Fruit fly (Drosophila melanogaster): ENCODE measurements around the gene ry.

Gene ry

dm6 chr3R:13039037-13039583 lies 6.8 kb downstream of the ry start:
- TF ChIP-seq CG7045 (GFP tag; optimal IDR thresholded peaks at IDR 0.05) (no peak), CG12768 (GFP tag; optimal IDR thresholded peaks at IDR 0.05) (no peak), kay (GFP tag; ENCODE audit: borderline replicate concordance) (no peak), CG7101 (tag; optimal IDR thresholded peaks at IDR 0.05) (no peak), Crg-1 (GFP tag; optimal IDR thresholded peaks at IDR 0.05) (no peak), bab1 (GFP tag; optimal IDR thresholded peaks at IDR 0.05) (no peak), Clk (GFP tag; optimal IDR thresholded peaks at IDR 0.05) (no peak), CG33017 (tag; optimal IDR thresholded peaks at IDR 0.05) (no peak), CG1620 (GFP tag; optimal IDR thresholded peaks at IDR 0.05) (no peak), CG11617 (GFP tag; optimal IDR thresholded peaks at IDR 0.05) (no peak), CG14711 (tag; optimal IDR thresholded peaks at IDR 0.05) (no peak), toe (GFP tag; optimal IDR thresholded peaks at IDR 0.05) (no peak), Mnt (GFP tag; optimal IDR thresholded peaks at IDR 0.05) (no peak), tj (GFP tag; optimal IDR thresholded peaks at IDR 0.05) (no peak)

- TF ChIP-seq ovo (GFP tag; optimal IDR thresholded peaks at IDR 0.05) (no peak), cnc (optimal IDR thresholded peaks at IDR 0.05) (no peak), CG1620 (GFP tag; optimal IDR thresholded peaks at IDR 0.05) (no peak), Crg-1 (GFP tag; optimal IDR thresholded peaks at IDR 0.05) (no peak), CG12768 (GFP tag; optimal IDR thresholded peaks at IDR 0.05) (no peak), bab1 (GFP tag; optimal IDR thresholded peaks at IDR 0.05) (no peak), CG5204 (GFP tag; optimal IDR thresholded peaks at IDR 0.05) (no peak), kay (GFP tag; ENCODE audit: borderline replicate concordance) (no peak), CG33017 (tag; optimal IDR thresholded peaks at IDR 0.05) (no peak), CG7101 (tag; optimal IDR thresholded peaks at IDR 0.05) (no peak), tj (GFP tag; optimal IDR thresholded peaks at IDR 0.05) (no peak), cic (GFP tag; optimal IDR thresholded peaks at IDR 0.05) (no peak), Hr96 (GFP tag; optimal IDR thresholded peaks at IDR 0.05) (no peak), CG7045 (GFP tag; optimal IDR thresholded peaks at IDR 0.05) (no peak), CG11617 (GFP tag; optimal IDR thresholded peaks at IDR 0.05) (no peak), CG14711 (tag; optimal IDR thresholded peaks at IDR 0.05) (no peak), toe (GFP tag; optimal IDR thresholded peaks at IDR 0.05) (no peak), Clk (GFP tag; optimal IDR thresholded peaks at IDR 0.05) (no peak), pad (GFP tag; optimal IDR thresholded peaks at IDR 0.05) (no peak), Mnt (GFP tag; optimal IDR thresholded peaks at IDR 0.05) (no peak)
Measured at dm6 chr3R:13041750-13042149, 9.4 kb downstream of the ry start, which contains the start of gene CG11670. TSS of gene CG11670 (plus strand) at chr3R:13042050.

dm6 chr3R:13042258-13043032 lies 10.1 kb downstream of the ry start, which contains the start of gene snk:
TSS of gene snk (minus strand) at chr3R:13042770.
- TF ChIP-seq CG33017 (tag; optimal IDR thresholded peaks at IDR 0.05) (no peak), pad (GFP tag; optimal IDR thresholded peaks at IDR 0.05) (peak; percentile 63), tj (GFP tag; optimal IDR thresholded peaks at IDR 0.05) (no peak), ovo (GFP tag; optimal IDR thresholded peaks at IDR 0.05) (peak; percentile 20)

- TF ChIP-seq CG33017 (tag; optimal IDR thresholded peaks at IDR 0.05) (no peak), kay (GFP tag; ENCODE audit: borderline replicate concordance) (no peak), bab1 (GFP tag; optimal IDR thresholded peaks at IDR 0.05) (no peak), tj (GFP tag; optimal IDR thresholded peaks at IDR 0.05) (no peak), cic (GFP tag; optimal IDR thresholded peaks at IDR 0.05) (no peak), Hr96 (GFP tag; optimal IDR thresholded peaks at IDR 0.05) (no peak), CG14711 (tag; optimal IDR thresholded peaks at IDR 0.05) (no peak), Mnt (GFP tag; optimal IDR thresholded peaks at IDR 0.05) (no peak), CG7045 (GFP tag; optimal IDR thresholded peaks at IDR 0.05) (no peak), CG12768 (GFP tag; optimal IDR thresholded peaks at IDR 0.05) (no peak), CG5204 (GFP tag; optimal IDR thresholded peaks at IDR 0.05) (no peak), CG7101 (tag; optimal IDR thresholded peaks at IDR 0.05) (no peak), pad (GFP tag; optimal IDR thresholded peaks at IDR 0.05) (no peak), CG11617 (GFP tag; optimal IDR thresholded peaks at IDR 0.05) (no peak), ovo (GFP tag; optimal IDR thresholded peaks at IDR 0.05) (no peak)
Measured at dm6 chr3R:13043857-13044256, 11.5 kb downstream of the ry start, which contains the start of gene CG45122. TSS of gene CG45122 (plus strand) at chr3R:13044157.

- TF ChIP-seq tj (GFP tag; optimal IDR thresholded peaks at IDR 0.05) (no peak), ovo (GFP tag; optimal IDR thresholded peaks at IDR 0.05) (no peak), Hr96 (GFP tag; optimal IDR thresholded peaks at IDR 0.05) (no peak), CG12768 (GFP tag; optimal IDR thresholded peaks at IDR 0.05) (no peak), CG5204 (GFP tag; optimal IDR thresholded peaks at IDR 0.05) (no peak), cic (GFP tag; optimal IDR thresholded peaks at IDR 0.05) (no peak), cnc (optimal IDR thresholded peaks at IDR 0.05) (no peak)
Measured at dm6 chr3R:13044459-13044858, 12.1 kb downstream of the ry start, which contains the start of gene Hsc70-2. TSS of gene Hsc70-2 (plus strand) at chr3R:13044759.

dm6 chr3R:13047431-13047830 lies 15.1 kb downstream of the ry start, which contains the start of gene CG31157:
TSS of gene CG31157 (plus strand) at chr3R:13047731.
- TF ChIP-seq Crg-1 (GFP tag; optimal IDR thresholded peaks at IDR 0.05): no peak
- TF ChIP-seq CG7045 (GFP tag; optimal IDR thresholded peaks at IDR 0.05): no peak
- TF ChIP-seq Hr96 (GFP tag; optimal IDR thresholded peaks at IDR 0.05): no peak
- no peak for TF ChIP-seq ovo (GFP tag; optimal IDR thresholded peaks at IDR 0.05)
- no peak for TF ChIP-seq Clk (GFP tag; optimal IDR thresholded peaks at IDR 0.05)
- no peak for TF ChIP-seq CG7101 (tag; optimal IDR thresholded peaks at IDR 0.05)
- no peak for TF ChIP-seq toe (GFP tag; optimal IDR thresholded peaks at IDR 0.05)
- no peak for TF ChIP-seq CG11617 (GFP tag; optimal IDR thresholded peaks at IDR 0.05)
- no peak for TF ChIP-seq cic (GFP tag; optimal IDR thresholded peaks at IDR 0.05)
- no peak for TF ChIP-seq CG12768 (GFP tag; optimal IDR thresholded peaks at IDR 0.05)
- TF ChIP-seq tj (GFP tag; optimal IDR thresholded peaks at IDR 0.05): no peak
- TF ChIP-seq kay (GFP tag; ENCODE audit: borderline replicate concordance): no peak
- TF ChIP-seq cnc (optimal IDR thresholded peaks at IDR 0.05): no peak
- no peak for TF ChIP-seq CG1620 (GFP tag; optimal IDR thresholded peaks at IDR 0.05)
- TF ChIP-seq CG14711 (tag; optimal IDR thresholded peaks at IDR 0.05): no peak
- no peak for TF ChIP-seq Mnt (GFP tag; optimal IDR thresholded peaks at IDR 0.05)
- no peak for TF ChIP-seq CG5204 (GFP tag; optimal IDR thresholded peaks at IDR 0.05)
- TF ChIP-seq CG33017 (tag; optimal IDR thresholded peaks at IDR 0.05): no peak
- TF ChIP-seq pad (GFP tag; optimal IDR thresholded peaks at IDR 0.05): no peak
- TF ChIP-seq bab1 (GFP tag; optimal IDR thresholded peaks at IDR 0.05): no peak

Measured in whole organism, adult.